Fruit fly (Drosophila melanogaster): ENCODE measurements around the gene tgy.

The tgy gene

DNA sequence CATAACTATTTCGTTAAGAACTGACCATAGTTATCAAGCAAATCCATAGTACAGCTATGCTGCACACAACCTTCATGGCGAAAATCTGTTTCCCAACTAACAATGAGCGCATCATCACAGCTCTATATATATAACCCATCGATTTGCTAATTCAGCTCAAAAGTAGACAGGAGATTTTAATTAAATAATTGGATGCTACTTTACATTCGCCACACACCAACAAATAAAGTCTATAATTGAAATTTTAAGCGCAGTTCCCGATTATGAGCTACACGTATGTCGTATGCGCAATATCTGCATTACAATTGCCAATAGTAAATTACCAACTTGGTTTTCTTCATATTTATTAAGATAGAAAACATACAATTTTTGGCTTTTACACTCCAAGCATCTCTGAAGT lies 8.7 kb upstream of the tgy start, which contains the start of gene Obp18a:
Gene Obp18a (minus strand): TSS at position 101 of the 400 bp plus-strand sequence.
- TF ChIP-seq Med (GFP tag) (peak; percentile 24), sens (GFP tag) (peak; percentile 26), CG33213 (GFP tag; optimal IDR thresholded peaks at IDR 0.05) (no peak)

DNA sequence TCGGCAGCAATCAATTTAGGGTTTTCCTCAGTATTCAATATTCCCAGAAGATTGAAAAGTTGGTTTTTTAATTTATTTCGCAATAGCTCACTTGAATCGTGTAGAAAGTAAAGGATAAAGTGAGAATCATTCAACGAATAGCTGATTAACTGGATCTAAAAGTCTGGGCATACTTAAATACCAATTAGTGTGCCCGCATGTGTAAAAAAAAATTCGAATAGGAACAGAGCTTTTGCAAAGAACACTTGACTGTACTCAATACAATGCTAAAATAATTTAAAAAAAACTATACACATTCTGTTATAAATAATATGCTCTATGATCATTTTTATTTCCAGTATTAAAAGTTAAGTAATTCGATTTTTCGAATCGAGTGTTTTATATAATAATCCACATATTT lies 2.8 kb downstream of the tgy start, which contains the start of gene CG15882:
Gene CG15882 (minus strand): TSS at position 101 of the 400 bp plus-strand sequence.
- no peak for TF ChIP-seq CG11695 (GFP tag; IDR thresholded peaks at IDR 0.05)
- no peak for TF ChIP-seq bigmax (GFP tag; optimal IDR thresholded peaks at IDR 0.05)
- no peak for TF ChIP-seq pzg (GFP tag; optimal IDR thresholded peaks at IDR 0.05)
- TF ChIP-seq CG3847 (GFP tag; IDR thresholded peaks at IDR 0.05): no peak
- no peak for TF ChIP-seq mirr (GFP tag; optimal IDR thresholded peaks at IDR 0.05)
- TF ChIP-seq Poxn (GFP tag; IDR thresholded peaks at IDR 0.05): no peak
- TF ChIP-seq CG12769 (tag; optimal IDR thresholded peaks at IDR 0.05): no peak
- no peak for TF ChIP-seq dmrt11E (tag; optimal IDR thresholded peaks at IDR 0.05)
- no peak for TF ChIP-seq insv (GFP tag; optimal IDR thresholded peaks at IDR 0.05)
- no peak for TF ChIP-seq CG33557 (GFP tag; optimal IDR thresholded peaks at IDR 0.05)
- no peak for TF ChIP-seq ci (GFP tag; IDR thresholded peaks at IDR 0.05)
- TF ChIP-seq CG6791 (GFP tag; IDR thresholded peaks at IDR 0.05; ENCODE audit: partially characterized antibody): no peak
- no peak for TF ChIP-seq gt (GFP tag; IDR thresholded peaks at IDR 0.05)

DNA sequence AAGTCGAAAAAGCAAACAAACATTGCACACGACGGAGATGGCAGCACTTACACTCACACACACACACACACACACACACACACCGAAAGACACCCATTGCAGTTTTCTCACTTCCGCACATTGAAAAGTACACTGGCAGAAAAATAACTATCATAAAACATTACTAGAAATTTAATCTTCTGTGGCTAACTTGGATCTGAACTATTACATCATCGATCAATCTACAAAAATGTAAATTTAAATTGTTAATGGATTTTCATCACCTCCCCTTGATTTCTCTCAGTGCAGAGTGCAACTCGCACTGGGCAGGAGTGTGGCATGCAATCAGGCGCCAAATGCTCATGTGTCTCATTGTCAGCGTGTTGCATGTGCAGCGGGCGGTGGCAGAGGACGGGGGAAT lies 6.7 kb downstream of the tgy start:
- TF ChIP-seq Hey (tag; optimal IDR thresholded peaks at IDR 0.05): no peak
- no peak for TF ChIP-seq CG4360 (GFP tag; IDR thresholded peaks at IDR 0.05)
- no peak for TF ChIP-seq knrl (GFP tag; IDR thresholded peaks at IDR 0.05; ENCODE audit: partially characterized antibody)
- no peak for TF ChIP-seq Fer2 (tag; optimal IDR thresholded peaks at IDR 0.05)
- no peak for TF ChIP-seq bbx (GFP tag; IDR thresholded peaks at IDR 0.05; ENCODE audit: partially characterized antibody)
- TF ChIP-seq CG1603 (tag; optimal IDR thresholded peaks at IDR 0.05): peak; percentile 37
- TF ChIP-seq al (GFP tag; IDR thresholded peaks at IDR 0.05): no peak
- TF ChIP-seq sisA (GFP tag; IDR thresholded peaks at IDR 0.05): no peak
- TF ChIP-seq hbn (GFP tag; IDR thresholded peaks at IDR 0.05; ENCODE audit: partially characterized antibody): no peak
- no peak for TF ChIP-seq Sin3A (optimal IDR thresholded peaks at IDR 0.05)
- TF ChIP-seq CG6654 (GFP tag; optimal IDR thresholded peaks at IDR 0.05): no peak
- no peak for TF ChIP-seq H15 (GFP tag; IDR thresholded peaks at IDR 0.05)
- TF ChIP-seq B-H2 (GFP tag; optimal IDR thresholded peaks at IDR 0.05): no peak
- no peak for TF ChIP-seq fd96Cb (tag; optimal IDR thresholded peaks at IDR 0.05)
- TF ChIP-seq Dip3 (GFP tag; optimal IDR thresholded peaks at IDR 0.05): no peak
- TF ChIP-seq HHEX (GFP tag; optimal IDR thresholded peaks at IDR 0.05): no peak
- no peak for TF ChIP-seq Nf-YA (GFP tag; IDR thresholded peaks at IDR 0.05)
- no peak for TF ChIP-seq CG8478 (optimal IDR thresholded peaks at IDR 0.05)
- no peak for TF ChIP-seq CG4730 (GFP tag; IDR thresholded peaks at IDR 0.05)
- no peak for TF ChIP-seq CG11247 (GFP tag; IDR thresholded peaks at IDR 0.05)
- TF ChIP-seq Ets65A (GFP tag): peak; percentile 32
- no peak for TF ChIP-seq prd (optimal IDR thresholded peaks at IDR 0.05)
- 0 out of 3 replicates have a peak, but pooled peaks have one; percentile 47 for TF ChIP-seq prd (GFP tag; IDR thresholded peaks at IDR 0.05)
- TF ChIP-seq esg (GFP tag; conservative IDR thresholded peaks at IDR 0.05): no peak
- peak; percentile 42 for TF ChIP-seq CG15696 (tag; optimal IDR thresholded peaks at IDR 0.05)
- TF ChIP-seq bcd (GFP tag; optimal IDR thresholded peaks at IDR 0.05): no peak
- TF ChIP-seq disco-r (GFP tag; optimal IDR thresholded peaks at IDR 0.05): no peak
- no peak for TF ChIP-seq CG11085 (GFP tag; IDR thresholded peaks at IDR 0.05)
- TF ChIP-seq dmrt11E (tag; optimal IDR thresholded peaks at IDR 0.05): peak; percentile 0
- TF ChIP-seq CG1602 (GFP tag; optimal IDR thresholded peaks at IDR 0.05): no peak
- TF ChIP-seq CG10321 (GFP tag; IDR thresholded peaks at IDR 0.05): no peak
- peak; percentile 3 for TF ChIP-seq phol (tag; optimal IDR thresholded peaks at IDR 0.05)
- no peak for TF ChIP-seq D19B (GFP tag; optimal IDR thresholded peaks at IDR 0.05)
- TF ChIP-seq zen (tag; optimal IDR thresholded peaks at IDR 0.05): peak; percentile 50
- no peak for TF ChIP-seq ase (GFP tag; IDR thresholded peaks at IDR 0.05)
